Worm (Caenorhabditis elegans) whole organism, L4 larva: Measurements from ENCODE around the gene Y54G2A.77.

Experiments used
- F44E2.7 ChIP-seq: fragments of 200-800 bp; sonication (Bioruptor generic); IDR thresholded peaks from 2 replicates; pipeline ENCODE4 v2.1.2; 2022; ENCODE audit warnings: missing genetic modification characterization, missing compliant biosample characterization
- Y75B8A.6 ChIP-seq: fragments of 200-800 bp; sonication (Bioruptor generic); IDR thresholded peaks from 2 replicates; pipeline ENCODE4 v1.3.6; 2022; ENCODE audit warnings: missing genetic modification reagents, missing genetic modification characterization, missing compliant biosample characterization
- ces-1 ChIP-seq: fragments of 150-350 bp; sonication (generic microtip); optimal IDR thresholded peaks from 4 replicates; lab custom pipeline; 2014; ENCODE audit warnings: missing biosample characterization, missing genetic modification reagents, missing genetic modification characterization
- daf-19 ChIP-seq: fragments of 200-800 bp; sonication (Bioruptor generic); conservative IDR thresholded peaks from 2 replicates; pipeline ENCODE4 v1.3.6; 2022; ENCODE audit warnings: missing genetic modification characterization, missing compliant biosample characterization
- daf-8 ChIP-seq: fragments of 200-800 bp; sonication (Bioruptor generic); IDR thresholded peaks from 2 replicates; pipeline ENCODE4 v1.3.6; 2022; ENCODE audit warnings: missing genetic modification characterization, missing compliant biosample characterization
- dmd-6 ChIP-seq: fragments of 200-800 bp; sonication (Bioruptor generic); IDR thresholded peaks from 2 replicates; pipeline ENCODE4 v1.3.6; 2022; ENCODE audit warnings: missing genetic modification reagents, missing genetic modification characterization, missing compliant biosample characterization
- duxl-1 ChIP-seq: sonication (generic microtip); optimal IDR thresholded peaks from 2 replicates; lab custom pipeline; 2016; ENCODE audit warnings: mild to moderate bottlenecking, missing genetic modification characterization, moderate library complexity, missing compliant biosample characterization; ENCODE audit not compliant: poor library complexity
- jun-1 ChIP-seq: fragments of 150-350 bp; optimal IDR thresholded peaks from 2 replicates; lab custom pipeline; 2014; ENCODE audit warnings: missing biosample characterization, missing genetic modification reagents, missing genetic modification characterization
- lin-1 ChIP-seq: fragments of 200-800 bp; sonication (Bioruptor generic); IDR thresholded peaks from 2 replicates; pipeline ENCODE4 v1.3.6; 2022; ENCODE audit warnings: missing genetic modification reagents, missing genetic modification characterization, missing compliant biosample characterization
- lin-38 ChIP-seq: fragments of 200-800 bp; sonication (Bioruptor generic); IDR thresholded peaks from 2 replicates; pipeline ENCODE4 v1.3.6; 2022; ENCODE audit warnings: missing genetic modification reagents, missing genetic modification characterization, missing compliant biosample characterization
- mes-2 ChIP-seq: sonication (generic microtip); optimal IDR thresholded peaks from 2 replicates; lab custom pipeline; 2016; ENCODE audit warnings: missing genotype, mild to moderate bottlenecking, missing genetic modification characterization, missing compliant biosample characterization; ENCODE audit not compliant: poor library complexity, severe bottlenecking
- nhr-25 ChIP-seq: sonication (generic microtip); optimal IDR thresholded peaks from 2 replicates; lab custom pipeline; 2017; ENCODE audit warnings: missing genetic modification characterization, mild to moderate bottlenecking, missing compliant biosample characterization, antibody characterized with exemption, moderate library complexity, borderline replicate concordance; ENCODE audit not compliant: insufficient read depth
- nhr-41 ChIP-seq: fragments of 200-800 bp; sonication (Bioruptor generic); IDR thresholded peaks from 2 replicates; pipeline ENCODE4 v1.3.6; 2022; ENCODE audit warnings: missing genetic modification reagents, missing genetic modification characterization, missing compliant biosample characterization
- nhr-6 ChIP-seq: fragments of 150-350 bp; optimal IDR thresholded peaks from 2 replicates; lab custom pipeline; 2014; ENCODE audit warnings: missing biosample characterization, missing genetic modification characterization
- nhr-76 ChIP-seq: fragments of 150-350 bp; optimal IDR thresholded peaks from 2 replicates; lab custom pipeline; 2014; ENCODE audit warnings: missing biosample characterization, missing genetic modification characterization
- pha-4 ChIP-seq, 2 experiments: fragments of 150-350 bp in 1 of 2; fragments of 200-800 bp in 1 of 2; sonication (Bioruptor generic) in 1 of 2; IDR thresholded peaks in 1 of 2; optimal IDR thresholded peaks in 1 of 2; 2 replicates each; pipeline versions ENCODE4 v1.3.6 to Lab custom; 2014 to 2022; ENCODE audit warnings: missing genetic modification characterization in 2 of 2, missing genetic modification reagents in 2 of 2, missing biosample characterization in 1 of 2, missing compliant biosample characterization in 1 of 2
- saeg-2 ChIP-seq: fragments of 200-800 bp; sonication (Bioruptor generic); IDR thresholded peaks from 2 replicates; pipeline ENCODE4 v1.3.6; 2022; ENCODE audit warnings: missing genetic modification reagents, missing genetic modification characterization, missing compliant biosample characterization
- snpc-1.2 ChIP-seq: fragments of 200-800 bp; sonication (Bioruptor generic); IDR thresholded peaks from 2 replicates; pipeline ENCODE4 v1.3.6; 2022; ENCODE audit warnings: missing genetic modification reagents, missing genetic modification characterization, missing compliant biosample characterization
- spr-3 ChIP-seq: fragments of 200-800 bp; sonication (Bioruptor generic); optimal IDR thresholded peaks from 2 replicates; lab custom pipeline; 2018; ENCODE audit warnings: mild to moderate bottlenecking, missing genetic modification characterization, missing compliant biosample characterization
- tra-1 ChIP-seq: fragments of 200-800 bp; sonication (Bioruptor generic); IDR thresholded peaks from 2 replicates; pipeline ENCODE4 v1.3.6; 2022; ENCODE audit warnings: missing genetic modification reagents, missing genetic modification characterization, missing compliant biosample characterization

The Y54G2A.77 gene

DNA sequence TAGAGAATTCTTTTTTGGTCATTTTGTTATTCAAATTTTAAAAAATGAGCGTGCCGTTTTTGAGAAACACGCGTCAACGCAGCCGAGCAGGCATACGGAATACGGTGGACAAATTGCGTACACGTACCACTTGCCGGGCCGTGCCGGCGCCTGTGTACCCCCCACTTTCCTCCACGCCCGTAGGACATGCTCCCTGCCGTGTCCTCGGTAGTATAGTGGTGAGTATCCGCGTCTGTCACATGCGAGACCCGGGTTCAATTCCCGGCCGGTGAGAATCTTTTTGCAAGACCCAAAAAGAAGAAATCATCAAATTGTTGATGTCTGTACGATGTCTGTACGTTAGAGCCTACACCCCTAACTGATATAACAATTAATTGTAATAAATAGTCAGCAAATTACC, 45.7 kb downstream of the Y54G2A.77 start (continued):
- TF ChIP-seq lin-38 (GFP tag; lab: Robert Waterston, UW): peak; percentile 58
- no peak for TF ChIP-seq ces-1 (GFP tag; lab: Kevin White, UChicago)
- 0 out of 2 replicates have a peak, but pooled peaks have one; percentile 67 for TF ChIP-seq F44E2.7
- no peak for TF ChIP-seq Y75B8A.6 (GFP tag; lab: Robert Waterston, UW)

DNA sequence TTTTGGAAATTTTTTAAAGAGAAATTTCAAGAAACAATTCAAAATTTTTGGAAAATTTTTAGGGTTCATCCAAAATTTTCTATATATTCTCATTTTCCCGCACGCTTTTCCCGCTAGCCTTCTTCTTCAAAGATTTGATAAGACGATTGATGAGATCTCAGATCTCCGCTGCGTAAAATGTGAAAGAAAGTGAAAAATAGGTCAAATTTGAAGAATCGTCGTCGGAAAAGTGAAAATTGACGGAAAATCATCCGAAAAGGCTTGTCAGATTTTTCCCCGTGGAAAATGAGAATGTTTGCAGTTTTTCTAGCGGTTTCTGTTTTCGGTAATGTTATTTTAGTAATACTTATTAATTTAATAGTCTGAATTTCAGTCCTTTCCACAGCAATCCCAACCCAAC, 46.7 kb downstream of the Y54G2A.77 start, which contains the start of gene Y54G2A.76:
Gene Y54G2A.76, plus strand, starts transcription at position 203 of the 400 bp plus-strand sequence.
- no peak for TF ChIP-seq saeg-2 (GFP tag; lab: Robert Waterston, UW)
- TF ChIP-seq daf-19 (GFP tag; lab: Robert Waterston, UW): no peak
- no peak for TF ChIP-seq tra-1 (GFP tag; lab: Robert Waterston, UW)
- no peak for TF ChIP-seq daf-8
- no peak for TF ChIP-seq lin-1 (GFP tag; lab: Robert Waterston, UW)
- no peak for TF ChIP-seq nhr-6 (tag; lab: Kevin White, UChicago)
- TF ChIP-seq ces-1 (GFP tag; lab: Kevin White, UChicago): no peak
- TF ChIP-seq spr-3: no peak
- no peak for TF ChIP-seq dmd-6 (GFP tag; lab: Robert Waterston, UW)
- no peak for TF ChIP-seq pha-4 (GFP tag; IDR thresholded peaks at IDR 0.05; lab: Robert Waterston, UW)
- no peak for TF ChIP-seq pha-4 (tag; optimal IDR thresholded peaks at IDR 0.05; lab: Kevin White, UChicago)
- TF ChIP-seq nhr-76 (tag; lab: Kevin White, UChicago): no peak
- no peak for TF ChIP-seq snpc-1.2 (GFP tag; lab: Robert Waterston, UW)
- no peak for TF ChIP-seq duxl-1 (tag; lab: Kevin White, UChicago)
- TF ChIP-seq mes-2 (tag; lab: Kevin White, UChicago): no peak
- TF ChIP-seq jun-1 (tag; lab: Kevin White, UChicago): no peak
- TF ChIP-seq nhr-25 (tag; lab: Kevin White, UChicago): no peak
- no peak for TF ChIP-seq nhr-41
